Worm (Caenorhabditis elegans) whole organism, L3 larva: ENCODE data around the gene H40L08.8.

Experiments
- ZK546.5 ChIP-seq: sonication (generic microtip); optimal IDR thresholded peaks from 2 replicates; lab custom pipeline; 2017; ENCODE audit warnings: missing biosample characterization, missing genetic modification characterization
- ama-1 ChIP-seq: fragments of 150-350 bp; optimal IDR thresholded peaks from 2 replicates; lab custom pipeline; 2018
- ceh-16 ChIP-seq: sonication (generic microtip); optimal IDR thresholded peaks from 2 replicates; lab custom pipeline; 2017; ENCODE audit warnings: missing biosample characterization, missing genetic modification characterization
- ceh-82 ChIP-seq: fragments of 150-350 bp; optimal IDR thresholded peaks from 2 replicates; lab custom pipeline; 2014; ENCODE audit warnings: missing biosample characterization, missing genetic modification characterization
- ceh-9 ChIP-seq: sonication (generic microtip); optimal IDR thresholded peaks from 2 replicates; lab custom pipeline; 2018; ENCODE audit warnings: missing biosample characterization, missing genetic modification characterization
- daf-12 ChIP-seq: fragments of 150-350 bp; optimal IDR thresholded peaks from 2 replicates; lab custom pipeline; 2014; ENCODE audit warnings: missing biosample characterization, missing genetic modification reagents, missing genetic modification characterization
- elt-1 ChIP-seq: fragments of 150-350 bp; optimal IDR thresholded peaks from 2 replicates; lab custom pipeline; 2014; ENCODE audit warnings: missing biosample characterization, missing genetic modification characterization
- elt-3 ChIP-seq, 3 experiments: fragments of 150-350 bp in 1 of 3; sonication (generic microtip) in 2 of 3; optimal IDR thresholded peaks; 2 replicates in 2 of 3; 4 replicates in 1 of 3; lab custom pipeline; 2014 to 2017; ENCODE audit warnings: missing biosample characterization in 3 of 3, missing genetic modification characterization in 3 of 3
- nhr-76 ChIP-seq: fragments of 150-350 bp; sonication (generic microtip); optimal IDR thresholded peaks from 5 replicates; lab custom pipeline; 2014; ENCODE audit warnings: missing biosample characterization, missing genetic modification characterization
- tbx-2 ChIP-seq: sonication (generic microtip); optimal IDR thresholded peaks from 2 replicates; lab custom pipeline; 2016; ENCODE audit warnings: mild to moderate bottlenecking, missing genetic modification characterization, missing compliant biosample characterization
- unc-39 ChIP-seq: sonication (generic microtip); optimal IDR thresholded peaks from 4 replicates; lab custom pipeline; 2017; ENCODE audit warnings: missing biosample characterization, missing genetic modification characterization
- unc-62 ChIP-seq: fragments of 150-350 bp; sonication (generic microtip); optimal IDR thresholded peaks from 4 replicates; lab custom pipeline; 2014; ENCODE audit warnings: missing biosample characterization, missing genetic modification reagents, missing genetic modification characterization
- zag-1 ChIP-seq: fragments of 150-350 bp; optimal IDR thresholded peaks from 2 replicates; lab custom pipeline; 2014; ENCODE audit warnings: missing biosample characterization, missing genetic modification characterization

- TF ChIP-seq nhr-76 (no peak), elt-3 (tag; optimal IDR thresholded peaks at IDR 0.05; lab: Kevin White, UChicago) (no peak), ZK546.5 (no peak), tbx-2 (tag; lab: Kevin White, UChicago) (no peak), ama-1 (lab: Kevin White, UChicago) (no peak), unc-62 (GFP tag; lab: Kevin White, UChicago) (no peak), zag-1 (tag; lab: Kevin White, UChicago) (no peak), daf-12 (no peak), ceh-82 (tag; lab: Kevin White, UChicago) (no peak), ceh-16 (tag; lab: Kevin White, UChicago) (no peak), unc-39 (tag; lab: Kevin White, UChicago) (no peak), ceh-9 (tag; lab: Kevin White, UChicago) (no peak), elt-1 (tag; lab: Kevin White, UChicago) (no peak)
Measured at ce11 chrX:15084395-15084794, 7.0 kb upstream of the H40L08.8 start, which contains the start of gene F09B12.5.
